Fruit fly (Drosophila melanogaster) whole organism, adult: Measurements from ENCODE around the gene CG34265.

Experiments
- CG11617 ChIP-seq: fragments of 200-800 bp; sonication (Bioruptor generic); optimal IDR thresholded peaks from 2 replicates; lab custom pipeline; 2017; ENCODE audit warnings: mild to moderate bottlenecking, missing biosample characterization, missing genetic modification reagents, missing genetic modification characterization
- CG12768 ChIP-seq: fragments of 200-800 bp; sonication (Bioruptor generic); optimal IDR thresholded peaks from 2 replicates; lab custom pipeline; 2017; ENCODE audit warnings: missing biosample characterization, missing genetic modification characterization, mild to moderate bottlenecking, moderate library complexity, missing genetic modification reagents
- CG33017 ChIP-seq: fragments of 200-800 bp; sonication (Bioruptor generic); optimal IDR thresholded peaks from 2 replicates; lab custom pipeline; 2018; ENCODE audit warnings: missing biosample characterization, mild to moderate bottlenecking, missing genetic modification characterization, moderate library complexity
- CG5204 ChIP-seq: fragments of 200-800 bp; sonication (Bioruptor generic); optimal IDR thresholded peaks from 2 replicates; lab custom pipeline; 2016; ENCODE audit warnings: missing biosample characterization, missing genetic modification characterization
- CG7045 ChIP-seq: fragments of 200-800 bp; sonication (Bioruptor generic); optimal IDR thresholded peaks from 2 replicates; lab custom pipeline; 2017; ENCODE audit warnings: missing biosample characterization, mild to moderate bottlenecking, missing genetic modification characterization
- Clk ChIP-seq: fragments of 200-800 bp; sonication (Bioruptor generic); optimal IDR thresholded peaks from 2 replicates; lab custom pipeline; 2017; ENCODE audit warnings: missing biosample characterization, missing genetic modification characterization
- Crg-1 ChIP-seq: fragments of 200-800 bp; sonication (Bioruptor generic); optimal IDR thresholded peaks from 2 replicates; lab custom pipeline; 2016; ENCODE audit warnings: missing biosample characterization, missing genetic modification characterization
- Hr96 ChIP-seq: fragments of 200-800 bp; sonication (Bioruptor generic); optimal IDR thresholded peaks from 2 replicates; lab custom pipeline; 2016; ENCODE audit warnings: missing biosample characterization, missing genetic modification characterization
- Mnt ChIP-seq: fragments of 200-800 bp; sonication (Bioruptor generic); optimal IDR thresholded peaks from 2 replicates; lab custom pipeline; 2016; ENCODE audit warnings: missing biosample characterization, mild to moderate bottlenecking, missing genetic modification characterization
- bab1 ChIP-seq: fragments of 200-800 bp; sonication (Bioruptor generic); optimal IDR thresholded peaks from 3 replicates; lab custom pipeline; 2019; ENCODE audit warnings: missing biosample characterization, mild to moderate bottlenecking, missing genetic modification characterization, moderate library complexity
- ovo ChIP-seq: fragments of 200-800 bp; sonication (Bioruptor generic); optimal IDR thresholded peaks from 2 replicates; lab custom pipeline; 2016; ENCODE audit warnings: missing biosample characterization, missing genetic modification characterization
- pad ChIP-seq: fragments of 200-800 bp; sonication (Bioruptor generic); optimal IDR thresholded peaks from 3 replicates; lab custom pipeline; 2017; ENCODE audit warnings: missing biosample characterization, missing genetic modification characterization, mild to moderate bottlenecking, moderate library complexity, missing genetic modification reagents
- tj ChIP-seq: fragments of 200-800 bp; sonication (Bioruptor generic); optimal IDR thresholded peaks from 3 replicates; lab custom pipeline; 2017; ENCODE audit warnings: missing biosample characterization, mild to moderate bottlenecking, missing genetic modification characterization, moderate library complexity

DNA sequence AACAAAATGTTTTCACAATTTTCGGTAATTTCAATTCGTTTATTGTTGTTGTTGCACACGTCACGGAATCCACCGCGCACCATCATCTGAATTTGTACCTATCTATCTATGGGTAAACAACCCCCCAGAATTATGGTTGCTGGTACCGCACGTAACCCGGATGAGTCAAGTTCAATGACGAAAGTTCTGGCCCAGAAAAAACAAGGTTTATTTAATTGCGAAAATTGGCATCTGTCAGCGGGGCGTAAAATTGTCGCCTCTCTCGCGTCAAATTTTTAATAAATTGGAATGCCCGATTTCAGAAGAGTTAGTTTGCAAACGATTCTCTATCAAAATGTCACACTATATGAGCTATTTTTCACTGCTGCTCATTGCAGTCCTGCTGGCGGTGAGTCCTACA, at the start of gene CG34265:
- no peak for TF ChIP-seq CG33017 (tag; lab: Kevin White, UChicago)
- TF ChIP-seq tj = no peak
- TF ChIP-seq CG5204 (GFP tag; lab: Kevin White, UChicago) = no peak
- no peak for TF ChIP-seq Clk (GFP tag; lab: Kevin White, UChicago)
- TF ChIP-seq Mnt (GFP tag; lab: Kevin White, UChicago) = no peak
- TF ChIP-seq CG7045 (GFP tag; lab: Kevin White, UChicago) = no peak
- TF ChIP-seq bab1 (GFP tag; lab: Kevin White, UChicago) = no peak
- no peak for TF ChIP-seq CG12768
- no peak for TF ChIP-seq Crg-1 (GFP tag; lab: Kevin White, UChicago)
- no peak for TF ChIP-seq pad (GFP tag; lab: Kevin White, UChicago)
- no peak for TF ChIP-seq Hr96 (GFP tag; lab: Kevin White, UChicago)
- TF ChIP-seq ovo (GFP tag; lab: Kevin White, UChicago) = no peak
- TF ChIP-seq CG11617 (GFP tag; lab: Kevin White, UChicago) = no peak
